Fruit fly (Drosophila melanogaster) whole organism, embryonic: ENCODE data around the gene Fcp3C.

Experiments
- CG34376 ChIP-seq: fragments of 200-800 bp; sonication (Bioruptor generic); optimal IDR thresholded peaks from 2 replicates; lab custom pipeline; 2018; ENCODE audit warnings: missing biosample characterization, mild to moderate bottlenecking, missing genetic modification characterization
- Hr39 ChIP-seq: fragments of >200 bp; optimal IDR thresholded peaks from 2 replicates; lab custom pipeline; 2017
- MTF-1 ChIP-seq: fragments of 200-800 bp; sonication (Bioruptor generic); optimal IDR thresholded peaks from 2 replicates; lab custom pipeline; 2018; ENCODE audit warnings: missing biosample characterization, mild to moderate bottlenecking, missing genetic modification characterization, borderline replicate concordance
- Max ChIP-seq: fragments of 200-800 bp; sonication (Bioruptor generic); optimal IDR thresholded peaks from 2 replicates; lab custom pipeline; 2016; ENCODE audit warnings: missing biosample characterization, mild to moderate bottlenecking, missing genetic modification characterization
- sim ChIP-seq: fragments of 200-800 bp; sonication (Bioruptor generic); IDR thresholded peaks from 2 replicates; pipeline ENCODE4 v1.3.6; 2022; ENCODE audit warnings: missing biosample characterization, missing genetic modification characterization
- slbo ChIP-seq: fragments of 200-800 bp; sonication (Bioruptor generic); IDR thresholded peaks from 2 replicates; pipeline ENCODE4 v1.3.6; 2022; ENCODE audit warnings: missing biosample characterization, missing genetic modification characterization
- unpg ChIP-seq: fragments of 200-800 bp; sonication (Bioruptor generic); optimal IDR thresholded peaks from 3 replicates; lab custom pipeline; 2018; ENCODE audit warnings: missing biosample characterization, mild to moderate bottlenecking, missing genetic modification characterization, moderate library complexity

DNA sequence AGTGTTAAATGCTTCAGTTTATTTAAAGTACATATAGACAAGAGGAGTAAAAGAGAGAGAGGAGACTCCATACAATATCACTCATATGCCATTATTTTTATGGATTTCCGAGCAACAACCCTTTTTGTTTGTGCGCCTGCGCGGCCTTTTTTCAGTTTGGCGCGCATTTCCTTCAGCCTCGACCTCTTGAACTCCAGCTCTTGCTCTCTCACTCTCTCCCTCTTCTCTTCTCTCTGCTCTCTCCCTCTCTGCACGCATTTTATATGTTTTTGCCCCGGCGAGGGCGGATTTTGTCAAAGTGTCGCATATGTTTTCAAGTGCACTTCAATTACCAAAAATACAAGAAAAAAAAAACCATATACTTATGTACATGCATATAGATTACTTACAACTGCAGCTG lies 32.2 kb downstream of the Fcp3C start:
- TF ChIP-seq Hr39 (lab: Kevin White, UChicago) (no peak), Max (GFP tag; lab: Kevin White, UChicago) (no peak), MTF-1 (GFP tag; lab: Kevin White, UChicago) (no peak), slbo (GFP tag; lab: Robert Waterston, UW) (no peak), CG34376 (GFP tag; lab: Kevin White, UChicago) (no peak), sim (GFP tag; lab: Robert Waterston, UW) (no peak), unpg (GFP tag; lab: Kevin White, UChicago) (no peak)
